Worm (Caenorhabditis elegans) whole organism, late embryonic: ENCODE results near the gene inos-1.

Source experiments
- ceh-2 ChIP-seq: sonication (generic microtip); optimal IDR thresholded peaks from 2 replicates; lab custom pipeline; 2016; ENCODE audit warnings: missing genotype, missing genetic modification characterization, missing compliant biosample characterization
- nhr-11 ChIP-seq: fragments of 150-350 bp; optimal IDR thresholded peaks from 2 replicates; lab custom pipeline; 2014; ENCODE audit warnings: missing biosample characterization, missing genetic modification characterization
- npax-4 ChIP-seq: sonication (generic microtip); optimal IDR thresholded peaks from 2 replicates; lab custom pipeline; 2016; ENCODE audit warnings: missing genetic modification characterization, missing compliant biosample characterization
- pqm-1 ChIP-seq: sonication (generic microtip); optimal IDR thresholded peaks from 2 replicates; lab custom pipeline; 2016; ENCODE audit warnings: missing genetic modification characterization, missing compliant biosample characterization
- sdc-2 ChIP-seq: sonication (generic microtip); optimal IDR thresholded peaks from 2 replicates; lab custom pipeline; 2016; ENCODE audit warnings: missing genotype, missing genetic modification characterization, missing compliant biosample characterization

- no peak for TF ChIP-seq pqm-1 (tag; lab: Kevin White, UChicago)
- no peak for TF ChIP-seq npax-4 (tag; lab: Kevin White, UChicago)
- no peak for TF ChIP-seq ceh-2 (tag; lab: Kevin White, UChicago)
- no peak for TF ChIP-seq sdc-2 (tag; lab: Kevin White, UChicago)
- no peak for TF ChIP-seq nhr-11 (tag; lab: Kevin White, UChicago)
Observed at ce11 chrII:11727438-11727837, 27.3 kb upstream of the inos-1 start.
